Fruit fly (Drosophila melanogaster) whole organism, embryonic: ENCODE results near the gene CG14868.

Experiments
- ATbp ChIP-seq: fragments of 200-800 bp; sonication (Bioruptor generic); optimal IDR thresholded peaks from 2 replicates; lab custom pipeline; 2017; ENCODE audit warnings: missing biosample characterization, mild to moderate bottlenecking, missing genetic modification characterization, missing genetic modification reagents
- Bgb ChIP-seq: fragments of 200-800 bp; sonication (Bioruptor generic); IDR thresholded peaks from 2 replicates; pipeline ENCODE4 v1.3.6; 2022; ENCODE audit warnings: missing biosample characterization, missing genetic modification characterization; ENCODE audit not compliant: partially characterized antibody
- CG10654 ChIP-seq: fragments of 200-800 bp; sonication (Bioruptor generic); optimal IDR thresholded peaks from 2 replicates; lab custom pipeline; 2016; ENCODE audit warnings: missing biosample characterization, missing genetic modification characterization
- CG12219 ChIP-seq: fragments of 200-800 bp; sonication (Bioruptor generic); optimal IDR thresholded peaks from 3 replicates; lab custom pipeline; 2018; ENCODE audit warnings: missing biosample characterization, mild to moderate bottlenecking, missing genetic modification characterization
- CG12236 ChIP-seq: fragments of 200-800 bp; sonication (Bioruptor generic); optimal IDR thresholded peaks from 2 replicates; lab custom pipeline; 2016; ENCODE audit warnings: missing biosample characterization, missing genetic modification characterization
- CG12659 ChIP-seq: fragments of 200-800 bp; sonication (Bioruptor generic); optimal IDR thresholded peaks from 3 replicates; lab custom pipeline; 2017; ENCODE audit warnings: mild to moderate bottlenecking, missing biosample characterization, missing genetic modification reagents, missing genetic modification characterization
- CG13123 ChIP-seq: fragments of 200-800 bp; sonication (Bioruptor generic); optimal IDR thresholded peaks from 2 replicates; lab custom pipeline; 2016; ENCODE audit warnings: missing biosample characterization, missing genetic modification characterization
- CG13775 ChIP-seq: fragments of 200-800 bp; sonication (Bioruptor generic); optimal IDR thresholded peaks from 3 replicates; lab custom pipeline; 2017; ENCODE audit warnings: missing biosample characterization, mild to moderate bottlenecking, missing genetic modification characterization
- CG1529 ChIP-seq: fragments of 200-800 bp; sonication (Bioruptor generic); optimal IDR thresholded peaks from 3 replicates; lab custom pipeline; 2018; ENCODE audit warnings: missing biosample characterization, missing genetic modification characterization
- CG1602 ChIP-seq: fragments of 200-800 bp; sonication (Bioruptor generic); optimal IDR thresholded peaks from 3 replicates; lab custom pipeline; 2016; ENCODE audit warnings: missing biosample characterization, missing genetic modification characterization
- CG16813 ChIP-seq: fragments of 200-800 bp; sonication (Bioruptor generic); IDR thresholded peaks from 3 replicates; pipeline ENCODE4 v1.3.6; 2022; ENCODE audit warnings: missing biosample characterization, missing genetic modification characterization; ENCODE audit not compliant: partially characterized antibody
- CG17385 ChIP-seq: fragments of 200-800 bp; sonication (Bioruptor generic); optimal IDR thresholded peaks from 3 replicates; lab custom pipeline; 2018; ENCODE audit warnings: missing biosample characterization, mild to moderate bottlenecking, missing genetic modification characterization
- CG2199 ChIP-seq: fragments of 200-800 bp; sonication (Bioruptor generic); IDR thresholded peaks from 3 replicates; pipeline ENCODE4 v1.3.6; 2022; ENCODE audit warnings: missing biosample characterization, missing genetic modification characterization
- CG30431 ChIP-seq: fragments of 200-800 bp; sonication (Bioruptor generic); optimal IDR thresholded peaks from 2 replicates; lab custom pipeline; 2017; ENCODE audit warnings: missing biosample characterization, missing genetic modification characterization
- CG3995 ChIP-seq: fragments of 200-800 bp; sonication (Bioruptor generic); optimal IDR thresholded peaks from 3 replicates; lab custom pipeline; 2016; ENCODE audit warnings: missing biosample characterization, missing genetic modification characterization
- CG4360 ChIP-seq: fragments of 200-800 bp; sonication (Bioruptor generic); IDR thresholded peaks from 2 replicates; pipeline ENCODE4 v1.3.6; 2022; ENCODE audit warnings: missing biosample characterization, missing genetic modification characterization
- CG7745 ChIP-seq: fragments of 200-800 bp; sonication (Bioruptor generic); optimal IDR thresholded peaks from 2 replicates; lab custom pipeline; 2018; ENCODE audit warnings: missing biosample characterization, mild to moderate bottlenecking, missing genetic modification characterization, moderate library complexity
- CG9609 ChIP-seq: fragments of 200-800 bp; sonication (Bioruptor generic); optimal IDR thresholded peaks from 3 replicates; lab custom pipeline; 2016; ENCODE audit warnings: missing biosample characterization, missing genetic modification characterization
- CkIIα-i1 ChIP-seq: fragments of 200-800 bp; sonication (Bioruptor generic); IDR thresholded peaks from 2 replicates; pipeline ENCODE4 v1.3.6; 2022; ENCODE audit warnings: missing biosample characterization, missing genetic modification characterization
- Ets97D ChIP-seq: fragments of 200-800 bp; sonication (Bioruptor generic); optimal IDR thresholded peaks from 3 replicates; lab custom pipeline; 2016; ENCODE audit warnings: missing biosample characterization, missing genetic modification characterization
- Gsc ChIP-seq: fragments of 200-800 bp; sonication (Bioruptor generic); IDR thresholded peaks from 2 replicates; pipeline ENCODE4 v1.3.6; 2022; ENCODE audit warnings: missing biosample characterization, missing genetic modification characterization
- HLH3B ChIP-seq: fragments of 200-800 bp; sonication (Bioruptor generic); IDR thresholded peaks from 2 replicates; pipeline ENCODE4 v1.3.6; 2022; ENCODE audit warnings: missing biosample characterization, missing genetic modification characterization
- HLHmδ ChIP-seq: fragments of 200-800 bp; sonication (Bioruptor generic); optimal IDR thresholded peaks from 2 replicates; lab custom pipeline; 2018; ENCODE audit warnings: missing biosample characterization, mild to moderate bottlenecking, missing genetic modification characterization, moderate library complexity
- Hr78 ChIP-seq, 2 experiments: fragments of 200-800 bp in 1 of 2; fragments of >200 bp in 1 of 2; sonication (Bioruptor generic) in 1 of 2; optimal IDR thresholded peaks; 2 replicates each; lab custom pipeline; 2017 to 2019; ENCODE audit warnings: missing biosample characterization in 2 of 2, missing genetic modification characterization in 2 of 2, mild to moderate bottlenecking in 1 of 2, moderate library complexity in 1 of 2
- Lim3 ChIP-seq: fragments of 200-800 bp; sonication (Bioruptor generic); IDR thresholded peaks from 2 replicates; pipeline ENCODE4 v1.3.6; 2022; ENCODE audit warnings: missing biosample characterization, missing genetic modification characterization
- Poxn ChIP-seq: fragments of 200-800 bp; sonication (Bioruptor generic); IDR thresholded peaks from 2 replicates; pipeline ENCODE4 v1.3.6; 2022; ENCODE audit warnings: missing biosample characterization, missing genetic modification characterization
- Ravus ChIP-seq: fragments of 200-800 bp; sonication (Bioruptor generic); IDR thresholded peaks from 2 replicates; pipeline ENCODE4 v1.3.6; 2022; ENCODE audit warnings: missing biosample characterization, missing genetic modification characterization
- Scr ChIP-seq: fragments of 200-800 bp; sonication (Bioruptor generic); IDR thresholded peaks from 2 replicates; pipeline ENCODE4 v1.3.6; 2022; ENCODE audit warnings: missing biosample characterization, missing genetic modification characterization; ENCODE audit not compliant: partially characterized antibody
- Usf ChIP-seq: fragments of 200-800 bp; sonication (Bioruptor generic); optimal IDR thresholded peaks from 2 replicates; lab custom pipeline; 2017; ENCODE audit warnings: missing genotype, missing biosample characterization, missing genetic modification characterization
- abd-A ChIP-seq: fragments of 200-800 bp; sonication (Bioruptor generic); optimal IDR thresholded peaks from 3 replicates; lab custom pipeline; 2019; ENCODE audit warnings: missing biosample characterization, mild to moderate bottlenecking, missing genetic modification characterization, moderate library complexity
- amos ChIP-seq: fragments of 200-800 bp; sonication (Bioruptor generic); IDR thresholded peaks from 2 replicates; pipeline ENCODE4 v1.3.6; 2022; ENCODE audit warnings: missing biosample characterization, missing genetic modification characterization; ENCODE audit not compliant: partially characterized antibody
- ara ChIP-seq: fragments of 200-800 bp; sonication (Bioruptor generic); IDR thresholded peaks from 2 replicates; pipeline ENCODE4 v1.3.6; 2022; ENCODE audit warnings: missing biosample characterization, missing genetic modification characterization
- btn ChIP-seq: fragments of 200-800 bp; sonication (Bioruptor generic); optimal IDR thresholded peaks from 2 replicates; lab custom pipeline; 2016; ENCODE audit warnings: missing biosample characterization, missing genetic modification characterization
- fd102C ChIP-seq: fragments of 200-800 bp; sonication (Bioruptor generic); optimal IDR thresholded peaks from 2 replicates; lab custom pipeline; 2018; ENCODE audit warnings: missing biosample characterization, mild to moderate bottlenecking, missing genetic modification characterization, moderate library complexity
- gce ChIP-seq: fragments of 200-800 bp; sonication (Bioruptor generic); IDR thresholded peaks from 3 replicates; pipeline ENCODE4 v1.3.6; 2022; ENCODE audit warnings: missing biosample characterization, missing genetic modification characterization
- gcm ChIP-seq: fragments of 200-800 bp; sonication (Bioruptor generic); optimal IDR thresholded peaks from 2 replicates; lab custom pipeline; 2019; ENCODE audit warnings: missing biosample characterization, mild to moderate bottlenecking, missing genetic modification characterization, moderate library complexity
- gem ChIP-seq: fragments of 200-800 bp; sonication (Bioruptor generic); optimal IDR thresholded peaks from 2 replicates; lab custom pipeline; 2019; ENCODE audit warnings: missing biosample characterization, mild to moderate bottlenecking, missing genetic modification characterization, moderate library complexity
- her ChIP-seq: fragments of 200-800 bp; sonication (Bioruptor generic); optimal IDR thresholded peaks from 2 replicates; lab custom pipeline; 2016; ENCODE audit warnings: missing biosample characterization, missing genetic modification characterization
- hkb ChIP-seq, 2 experiments: fragments of 200-800 bp in 1 of 2; fragments of >200 bp in 1 of 2; sonication (Bioruptor generic) in 1 of 2; IDR thresholded peaks in 1 of 2; optimal IDR thresholded peaks in 1 of 2; 2 replicates each; pipeline versions ENCODE4 v1.3.6 to Lab custom; 2017 to 2022; ENCODE audit warnings: missing biosample characterization in 1 of 2, missing genetic modification characterization in 1 of 2
- inv ChIP-seq: fragments of 200-800 bp; sonication (Bioruptor generic); IDR thresholded peaks from 2 replicates; pipeline ENCODE4 v1.3.6; 2022; ENCODE audit warnings: missing biosample characterization, missing genetic modification characterization; ENCODE audit not compliant: partially characterized antibody
- jing ChIP-seq: fragments of 200-800 bp; sonication (Bioruptor generic); optimal IDR thresholded peaks from 2 replicates; lab custom pipeline; 2018; ENCODE audit warnings: missing biosample characterization, mild to moderate bottlenecking, missing genetic modification characterization
- kay ChIP-seq: fragments of 200-800 bp; sonication (Bioruptor generic); optimal IDR thresholded peaks from 2 replicates; lab custom pipeline; 2016; ENCODE audit warnings: missing biosample characterization, missing genetic modification characterization
- knrl ChIP-seq: fragments of 200-800 bp; sonication (Bioruptor generic); IDR thresholded peaks from 3 replicates; pipeline ENCODE4 v1.3.6; 2022; ENCODE audit warnings: missing biosample characterization, missing genetic modification characterization; ENCODE audit not compliant: partially characterized antibody
- pfk ChIP-seq: fragments of 200-800 bp; sonication (Bioruptor generic); optimal IDR thresholded peaks from 2 replicates; lab custom pipeline; 2018; ENCODE audit warnings: missing biosample characterization, mild to moderate bottlenecking, missing genetic modification characterization, moderate library complexity
- phol ChIP-seq: fragments of 200-800 bp; sonication (Bioruptor generic); optimal IDR thresholded peaks from 3 replicates; lab custom pipeline; 2018; ENCODE audit warnings: missing biosample characterization, mild to moderate bottlenecking, missing genetic modification characterization, moderate library complexity
- sens ChIP-seq: fragments of 200-800 bp; sonication (Bioruptor generic); peaks from one replicate; lab custom pipeline; 2016; ENCODE audit warnings: missing biosample characterization, missing genetic modification characterization
- slbo ChIP-seq: fragments of 200-800 bp; sonication (Bioruptor generic); IDR thresholded peaks from 2 replicates; pipeline ENCODE4 v1.3.6; 2022; ENCODE audit warnings: missing biosample characterization, missing genetic modification characterization
- zen2 ChIP-seq: fragments of 200-800 bp; sonication (Bioruptor generic); IDR thresholded peaks from 3 replicates; pipeline ENCODE4 v1.3.6; 2022; ENCODE audit warnings: missing biosample characterization, missing genetic modification characterization; ENCODE audit not compliant: partially characterized antibody

CG14868 gene

dm6 chr3R:15342926-15343685 is 26.6 kb downstream of the CG14868 start, which contains the start of gene Nagk (continued):
- TF ChIP-seq CG16813 (GFP tag; lab: Robert Waterston, UW) (no peak), CG2199 (GFP tag; lab: Robert Waterston, UW) (0 out of 3 replicates have a peak, but pooled peaks have one; percentile 50), her (GFP tag; lab: Kevin White, UChicago) (peak; percentile 40), kay (peak; percentile 52), HLHmδ (GFP tag; lab: Kevin White, UChicago) (no peak), CkIIα-i1 (no peak), knrl (no peak; the same call in 2 of the 3 replicates), CG1529 (GFP tag; lab: Kevin White, UChicago) (peak; percentile 47), hkb (optimal IDR thresholded peaks at IDR 0.05; lab: Kevin White, UChicago) (no peak), hkb (GFP tag; IDR thresholded peaks at IDR 0.05; lab: Robert Waterston, UW) (peak; percentile 49; the same call in 1 of the 2 replicates), fd102C (GFP tag; lab: Kevin White, UChicago) (no peak), Gsc (GFP tag; lab: Robert Waterston, UW) (no peak), btn (peak; percentile 9), HLH3B (GFP tag; lab: Robert Waterston, UW) (peak; percentile 39), slbo (GFP tag; lab: Robert Waterston, UW) (peak; percentile 71), Hr78 (GFP tag; optimal IDR thresholded peaks at IDR 0.05; lab: Kevin White, UChicago) (peak in 1 of 2 experiments; percentile 48), CG7745 (tag; lab: Kevin White, UChicago) (no peak), gcm (GFP tag; lab: Kevin White, UChicago) (peak; percentile 92), CG10654 (GFP tag; lab: Kevin White, UChicago) (peak; percentile 38), gem (tag; lab: Kevin White, UChicago) (peak; percentile 73), CG12236 (GFP tag; lab: Kevin White, UChicago) (no peak), gce (GFP tag; lab: Robert Waterston, UW) (no peak), pfk (GFP tag; lab: Kevin White, UChicago) (no peak), zen2 (GFP tag; lab: Robert Waterston, UW) (no peak), Ets97D (GFP tag; lab: Kevin White, UChicago) (peak; percentile 35), CG12219 (GFP tag; lab: Kevin White, UChicago) (no peak), CG13775 (GFP tag; lab: Kevin White, UChicago) (peak; percentile 79), CG12659 (GFP tag; lab: Kevin White, UChicago) (peak; percentile 66), Usf (peak; percentile 31), ara (GFP tag; lab: Robert Waterston, UW) (no peak), CG13123 (GFP tag; lab: Kevin White, UChicago) (no peak), amos (GFP tag; lab: Robert Waterston, UW) (peak; percentile 40; the same call in 1 of the 2 replicates), Poxn (no peak), jing (GFP tag; lab: Kevin White, UChicago) (no peak), CG30431 (peak; percentile 1), CG1602 (GFP tag; lab: Kevin White, UChicago) (peak; percentile 57), CG3995 (GFP tag; lab: Kevin White, UChicago) (no peak), phol (tag; lab: Kevin White, UChicago) (peak; percentile 66), inv (GFP tag; lab: Robert Waterston, UW) (no peak), sens (GFP tag; lab: Kevin White, UChicago) (peak; percentile 95), CG17385 (GFP tag; lab: Kevin White, UChicago) (peak; percentile 64), Bgb (peak; percentile 63; the same call in 1 of the 2 replicates), Lim3 (no peak), abd-A (tag; lab: Kevin White, UChicago) (no peak), Ravus (no peak), ATbp (GFP tag; lab: Kevin White, UChicago) (no peak), CG4360 (GFP tag; lab: Robert Waterston, UW) (no peak), CG9609 (GFP tag; lab: Kevin White, UChicago) (peak; percentile 25), Scr (GFP tag; lab: Robert Waterston, UW) (no peak)
